In the genomic region with DNA sequence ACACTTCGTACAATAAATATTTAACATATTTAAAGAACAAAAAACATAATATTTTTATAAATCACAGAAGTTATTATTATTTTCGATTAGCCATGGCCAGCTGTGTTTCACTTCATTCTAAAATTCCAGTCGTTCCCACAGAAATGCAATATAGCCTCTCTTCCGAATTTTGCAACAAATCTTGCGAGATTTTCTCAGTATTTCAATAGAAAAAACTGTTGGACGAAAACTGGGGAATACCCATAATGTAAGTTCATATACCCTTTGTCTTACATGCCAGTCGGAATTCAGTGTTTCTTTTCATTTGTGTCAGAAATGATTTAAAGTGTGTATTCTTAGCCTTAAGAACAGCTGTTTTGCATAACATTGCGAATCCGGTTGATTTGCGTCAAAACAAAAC, we compare ENCODE assay signal across 1 fruit fly cellular context.
TF ChIP-seq lines count a peak whose summit lies in the region.

A gene (minus strand): TSS at position 90 of the 400 bp plus-strand sequence.
A gene (plus strand): TSS at position 288 of the 400 bp plus-strand sequence.

TF ChIP-seq in whole organism, embryonic, 481 proteins besides CTCF, POLR2A, EP300 and RAD21 (continued from another document):
- TF ChIP-seq so (GFP tag; IDR thresholded peaks at IDR 0.05; lab: Robert Waterston, UW) (no peak), tio (GFP tag; optimal IDR thresholded peaks at IDR 0.05; lab: Kevin White, UChicago) (no peak), sens (GFP tag; lab: Kevin White, UChicago) (no peak), eyg (GFP tag; optimal IDR thresholded peaks at IDR 0.05; lab: Kevin White, UChicago) (no peak), ase (GFP tag; IDR thresholded peaks at IDR 0.05; lab: Robert Waterston, UW) (peak; percentile 26; the same call in 1 of the 3 replicates), zfh1 (GFP tag; IDR thresholded peaks at IDR 0.05; lab: Robert Waterston, UW) (peak; percentile 25; the same call in 1 of the 3 replicates), CG5245 (GFP tag; optimal IDR thresholded peaks at IDR 0.05; lab: Kevin White, UChicago) (peak; percentile 5), Dip3 (GFP tag; optimal IDR thresholded peaks at IDR 0.05; lab: Kevin White, UChicago) (peak; percentile 50), CG12299 (tag; optimal IDR thresholded peaks at IDR 0.05; lab: Kevin White, UChicago) (peak; percentile 39), tin (GFP tag; optimal IDR thresholded peaks at IDR 0.05; lab: Kevin White, UChicago) (peak; percentile 46), Optix (GFP tag; IDR thresholded peaks at IDR 0.05; lab: Robert Waterston, UW) (peak; percentile 28; the same call in 1 of the 3 replicates), CG11695 (GFP tag; IDR thresholded peaks at IDR 0.05; lab: Robert Waterston, UW) (no peak), Aef1 (GFP tag; IDR thresholded peaks at IDR 0.05; lab: Robert Waterston, UW) (peak; percentile 40; the same call in 1 of the 3 replicates), ac (GFP tag; optimal IDR thresholded peaks at IDR 0.05; lab: Kevin White, UChicago) (no peak), HLH4C (GFP tag; IDR thresholded peaks at IDR 0.05; lab: Robert Waterston, UW; ENCODE audit: partially characterized antibody) (no peak), CG32767 (GFP tag; IDR thresholded peaks at IDR 0.05; lab: Robert Waterston, UW) (peak; percentile 66; the same call in 1 of the 2 replicates)
